Worm (Caenorhabditis elegans): ENCODE results near the gene shc-2.
"Not testable (repeated sequence)": the region's sequence is repeated elsewhere in the genome, so short reads cannot be mapped to it uniquely, and the experiment has no call there.

The shc-2 gene

ce11 chrII:4968863-4969262 is at the start of gene shc-2:
Gene shc-2 (plus strand): TSS chrII:4969163.
- TF ChIP-seq W03F9.2 (tag; optimal IDR thresholded peaks at IDR 0.05) (no peak), dao-5 (tag; optimal IDR thresholded peaks at IDR 0.05) (no peak), him-1 (tag; optimal IDR thresholded peaks at IDR 0.05) (no peak)

ce11 chrII:4920608-4921007 is 48.4 kb upstream of the shc-2 start:
- TF ChIP-seq him-1 (tag; optimal IDR thresholded peaks at IDR 0.05): no peak
- no peak for TF ChIP-seq dao-5 (tag; optimal IDR thresholded peaks at IDR 0.05)
- TF ChIP-seq W03F9.2 (tag; optimal IDR thresholded peaks at IDR 0.05): no peak

- TF ChIP-seq dao-5 (tag; optimal IDR thresholded peaks at IDR 0.05) (no peak), him-1 (tag; optimal IDR thresholded peaks at IDR 0.05) (no peak), W03F9.2 (tag; optimal IDR thresholded peaks at IDR 0.05) (no peak)
Observed at ce11 chrII:4924729-4925128, 44.2 kb upstream of the shc-2 start.

DNA sequence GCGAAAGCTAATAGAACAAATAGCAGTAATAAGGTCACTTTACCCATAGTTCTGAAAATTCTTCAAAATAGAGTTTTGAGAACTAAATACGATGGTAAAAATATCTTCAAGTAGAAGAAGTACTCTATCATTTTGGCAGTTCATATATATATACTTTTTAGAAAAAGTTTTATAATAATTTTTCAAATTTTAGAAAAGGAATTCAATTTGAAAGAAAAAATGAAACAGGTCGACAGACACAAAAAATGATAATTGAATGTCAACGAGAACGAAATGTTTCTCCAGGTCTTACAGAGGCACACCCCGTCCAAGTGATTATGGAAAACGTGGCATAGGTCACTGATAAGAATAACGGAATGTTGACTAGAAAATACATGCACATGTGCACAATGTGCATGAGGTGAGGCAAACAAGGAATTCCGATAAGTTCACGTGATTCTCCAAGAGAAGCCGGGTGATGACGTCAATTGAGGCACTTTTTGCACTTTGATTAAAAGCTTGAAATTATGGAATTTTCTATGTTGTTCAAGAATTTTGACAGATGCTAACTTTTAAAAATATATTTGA is 43.7 kb upstream of the shc-2 start, which contains the start of gene aagr-2:
aagr-2 (minus strand) TSS at position 51 of the 567 bp plus-strand sequence.
- TF ChIP-seq W03F9.2 (tag; optimal IDR thresholded peaks at IDR 0.05) (no peak), him-1 (tag; optimal IDR thresholded peaks at IDR 0.05) (no peak), dao-5 (tag; optimal IDR thresholded peaks at IDR 0.05) (no peak)

ce11 chrII:4931286-4931685 is 37.7 kb upstream of the shc-2 start:
- TF ChIP-seq W03F9.2 (tag; optimal IDR thresholded peaks at IDR 0.05) (no peak), him-1 (tag; optimal IDR thresholded peaks at IDR 0.05) (no peak), dao-5 (tag; optimal IDR thresholded peaks at IDR 0.05) (no peak)

- TF ChIP-seq dao-5, W03F9.2, him-1 (tag; optimal IDR thresholded peaks at IDR 0.05): not testable (repeated sequence)
Observed at ce11 chrII:4932727-4933126, 36.2 kb upstream of the shc-2 start, which contains the start of gene msp-152. Gene msp-152 (plus strand): TSS chrII:4933027.

ce11 chrII:4934954-4935353 is 34.0 kb upstream of the shc-2 start, which contains the start of gene gst-30:
Gene gst-30 (minus strand): TSS chrII:4935054.
- TF ChIP-seq him-1 (tag; optimal IDR thresholded peaks at IDR 0.05) (no peak), W03F9.2 (tag; optimal IDR thresholded peaks at IDR 0.05) (no peak), dao-5 (tag; optimal IDR thresholded peaks at IDR 0.05) (no peak)

DNA sequence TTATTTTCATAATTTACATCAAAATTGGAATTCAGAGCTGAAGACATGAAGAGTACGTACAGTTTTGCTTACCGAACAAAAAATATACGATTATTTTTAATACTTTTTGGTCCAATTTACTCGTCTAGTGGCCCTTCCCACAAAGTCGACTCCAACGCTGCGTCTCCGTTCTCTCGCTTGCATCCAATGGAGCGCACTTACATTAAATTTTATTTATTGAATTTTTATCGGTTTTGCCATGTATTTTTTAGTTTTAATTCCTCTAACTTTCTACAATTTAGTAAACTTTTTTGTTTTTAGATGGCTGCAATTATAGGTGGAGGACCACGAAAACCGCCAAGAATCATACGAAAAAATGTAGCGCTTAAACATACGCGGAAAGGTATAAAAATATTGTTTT is 33.4 kb upstream of the shc-2 start, which contains the start of gene ZK546.5:
ZK546.5 (plus strand) TSS at position 301 of the 400 bp plus-strand sequence.
- TF ChIP-seq dao-5 (tag; optimal IDR thresholded peaks at IDR 0.05): no peak
- TF ChIP-seq him-1 (tag; optimal IDR thresholded peaks at IDR 0.05): no peak
- no peak for TF ChIP-seq W03F9.2 (tag; optimal IDR thresholded peaks at IDR 0.05)

DNA sequence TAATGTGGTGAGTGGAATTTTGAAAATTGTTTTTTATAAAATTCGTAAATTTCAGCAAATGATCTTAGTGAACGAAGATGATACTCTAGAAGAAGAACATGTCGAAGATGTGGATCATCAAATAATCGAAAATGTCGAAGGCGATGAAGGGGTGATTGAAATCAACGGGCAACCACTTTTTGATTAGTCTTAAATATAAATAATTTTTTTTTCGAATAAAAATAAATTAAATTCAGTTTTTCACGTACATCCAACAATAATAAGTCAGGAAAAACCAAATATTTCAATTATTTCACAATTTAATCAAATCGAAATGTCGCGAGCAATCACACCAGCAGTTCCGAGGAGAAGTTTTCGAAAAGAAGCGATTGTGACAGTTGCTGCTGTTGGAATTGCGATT is 31.2 kb upstream of the shc-2 start, which contains the start of gene ZK546.4:
ZK546.4 (plus strand) TSS at position 301 of the 400 bp plus-strand sequence.
- TF ChIP-seq him-1 (tag; optimal IDR thresholded peaks at IDR 0.05) (no peak), W03F9.2 (tag; optimal IDR thresholded peaks at IDR 0.05) (no peak), dao-5 (tag; optimal IDR thresholded peaks at IDR 0.05) (no peak)

DNA sequence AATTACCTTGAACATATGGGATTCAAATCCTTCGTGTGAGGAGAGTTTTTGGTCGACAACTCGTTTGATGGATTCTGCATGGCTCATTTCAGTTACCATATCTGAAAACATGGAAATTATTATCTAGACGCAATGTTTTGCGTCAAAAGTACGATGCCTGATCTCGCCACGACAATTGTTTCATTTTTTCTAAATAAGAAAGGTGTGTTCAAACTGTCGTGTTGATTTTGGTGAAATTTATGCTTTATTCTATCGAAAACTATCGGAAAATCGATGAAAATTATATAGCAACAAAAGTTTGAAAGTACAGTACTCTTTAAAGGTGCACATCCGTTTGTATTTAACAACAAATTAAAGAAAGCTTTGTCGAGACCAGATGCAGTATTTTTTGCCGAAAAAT is 27.9 kb upstream of the shc-2 start, which contains the start of gene cblc-1:
cblc-1 (minus strand) TSS at position 101 of the 400 bp plus-strand sequence.
- no peak for TF ChIP-seq W03F9.2 (tag; optimal IDR thresholded peaks at IDR 0.05)
- no peak for TF ChIP-seq him-1 (tag; optimal IDR thresholded peaks at IDR 0.05)
- no peak for TF ChIP-seq dao-5 (tag; optimal IDR thresholded peaks at IDR 0.05)

DNA sequence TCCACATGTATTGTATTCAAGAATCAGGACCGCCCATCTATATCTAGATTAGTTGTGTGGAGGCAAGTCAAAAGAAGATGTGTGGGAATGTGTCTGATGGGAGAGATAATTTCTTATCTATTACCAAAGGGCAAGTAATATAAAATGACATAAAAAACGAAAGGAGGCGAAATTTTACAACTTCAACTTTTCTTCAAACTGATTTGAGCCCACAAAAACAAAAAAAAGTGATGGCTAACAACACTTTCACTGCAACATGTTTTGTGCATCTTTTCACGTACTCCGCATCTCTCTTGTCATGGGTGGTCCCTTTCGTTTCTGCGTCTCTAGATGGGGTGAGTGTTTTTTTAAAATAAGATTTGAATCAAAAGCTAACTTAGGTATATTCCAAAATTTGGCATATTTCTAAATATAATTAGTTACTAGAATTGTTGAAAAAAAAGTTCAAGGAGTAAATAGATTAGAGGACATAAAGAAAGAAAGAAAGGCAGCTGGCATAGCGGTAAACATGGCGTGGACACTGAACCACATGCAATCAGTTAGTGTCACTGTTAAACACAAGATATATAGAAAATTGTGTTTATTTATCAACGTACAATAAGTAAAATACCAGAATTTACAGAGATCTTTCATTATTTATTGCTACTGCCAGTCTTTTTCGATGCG is 27.3 kb upstream of the shc-2 start, which contains the start of gene ZK546.19:
ZK546.19 (plus strand) TSS at position 186 of the 666 bp plus-strand sequence.
- TF ChIP-seq dao-5 (tag; optimal IDR thresholded peaks at IDR 0.05): no peak
- no peak for TF ChIP-seq him-1 (tag; optimal IDR thresholded peaks at IDR 0.05)
- TF ChIP-seq W03F9.2 (tag; optimal IDR thresholded peaks at IDR 0.05): no peak

ce11 chrII:4942397-4942796 is 26.6 kb upstream of the shc-2 start:
- TF ChIP-seq W03F9.2 (tag; optimal IDR thresholded peaks at IDR 0.05) (no peak), dao-5 (tag; optimal IDR thresholded peaks at IDR 0.05) (peak; percentile 44)

ce11 chrII:4942829-4943228 is 26.1 kb upstream of the shc-2 start:
- TF ChIP-seq him-1 (tag; optimal IDR thresholded peaks at IDR 0.05): no peak
- TF ChIP-seq W03F9.2 (tag; optimal IDR thresholded peaks at IDR 0.05): no peak
- no peak for TF ChIP-seq dao-5 (tag; optimal IDR thresholded peaks at IDR 0.05)

- TF ChIP-seq dao-5 (tag; optimal IDR thresholded peaks at IDR 0.05) (no peak), him-1 (tag; optimal IDR thresholded peaks at IDR 0.05) (no peak)
Observed at ce11 chrII:4943849-4944248, 25.1 kb upstream of the shc-2 start, which contains the start of gene mdt-4. Gene mdt-4 (minus strand): TSS chrII:4943949.

Data from whole organism, L4/young adult.